Worm (Caenorhabditis elegans) whole organism, L3 larva: ENCODE measurements around the gene F33E11.2.

Experiments used
- egl-27 ChIP-seq: sonication (generic microtip); optimal IDR thresholded peaks from 4 replicates; lab custom pipeline; 2017; ENCODE audit warnings: missing biosample characterization, missing genetic modification reagents, missing genetic modification characterization
- nhr-77 ChIP-seq: fragments of 150-350 bp; optimal IDR thresholded peaks from 2 replicates; lab custom pipeline; 2014; ENCODE audit warnings: missing biosample characterization, missing genetic modification characterization

DNA sequence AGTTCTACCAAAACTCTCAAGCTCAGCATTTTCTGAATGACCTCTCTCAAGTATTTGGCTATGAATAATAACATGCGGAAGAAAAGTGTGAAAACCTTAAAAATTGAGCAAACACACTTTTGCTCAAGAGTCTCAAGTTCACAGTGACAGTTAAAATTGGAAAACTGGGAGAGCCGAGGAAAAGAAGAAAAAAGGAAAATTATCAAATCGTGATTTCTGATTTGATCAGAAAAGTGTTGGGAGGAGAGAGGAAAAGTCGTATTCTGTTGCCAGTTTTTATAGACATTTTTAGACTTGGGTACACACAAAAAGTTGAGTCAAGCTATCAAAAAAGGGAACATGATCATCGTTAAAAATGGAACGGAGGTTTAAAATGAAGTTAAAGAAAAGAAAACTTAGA lies 33.5 kb downstream of the F33E11.2 start:
- TF ChIP-seq egl-27 (tag; lab: Kevin White, UChicago) (no peak), nhr-77 (tag; lab: Kevin White, UChicago) (no peak)
